Fruit fly (Drosophila melanogaster) whole organism, prepupa: ENCODE data around the gene Capa.

Source experiments
- CG31627 ChIP-seq: fragments of 200-800 bp; sonication (Bioruptor generic); optimal IDR thresholded peaks from 3 replicates; lab custom pipeline; 2016; ENCODE audit warnings: missing biosample characterization, missing genetic modification characterization
- CG6854 ChIP-seq: fragments of 200-800 bp; sonication (Bioruptor generic); optimal IDR thresholded peaks from 2 replicates; lab custom pipeline; 2017; ENCODE audit warnings: missing biosample characterization, mild to moderate bottlenecking, missing genetic modification characterization
- Sox102F ChIP-seq: fragments of 200-800 bp; sonication (Bioruptor generic); optimal IDR thresholded peaks from 2 replicates; lab custom pipeline; 2016; ENCODE audit warnings: missing biosample characterization, mild to moderate bottlenecking, missing genetic modification characterization

DNA sequence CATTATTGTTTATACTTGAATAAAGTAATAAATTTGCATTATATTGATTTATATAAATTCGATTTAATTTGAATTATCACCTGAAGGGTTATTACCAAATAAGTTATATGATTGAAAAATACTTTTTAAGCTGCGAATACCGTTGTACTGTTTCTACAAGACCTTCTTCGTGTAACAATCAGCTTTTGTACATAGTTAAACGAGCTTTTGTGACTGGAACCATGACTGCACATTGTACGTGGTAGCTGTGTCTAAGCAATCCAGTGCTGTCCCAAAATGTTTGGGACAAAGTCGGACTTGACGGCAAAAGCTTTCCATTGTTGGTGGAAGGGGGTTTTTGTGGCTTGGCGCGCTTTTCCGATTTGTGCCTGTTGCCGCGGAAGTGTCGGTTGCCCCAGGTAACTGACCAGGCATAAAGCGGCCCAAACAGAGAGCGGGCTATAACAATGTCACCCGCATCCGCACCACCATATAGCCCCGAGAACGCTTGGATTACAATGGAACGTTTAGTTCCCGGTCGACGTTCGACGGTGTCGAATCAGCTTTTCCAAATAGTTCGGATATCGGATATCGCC is 6.5 kb downstream of the Capa start, which contains the start of gene CG31036:
- TF ChIP-seq CG6854 (GFP tag; lab: Kevin White, UChicago), result no peak
- no peak for TF ChIP-seq Sox102F (GFP tag; lab: Kevin White, UChicago)
- no peak for TF ChIP-seq CG31627 (GFP tag; lab: Kevin White, UChicago)
